Fruit fly (Drosophila melanogaster) whole organism, prepupa: Measurements from ENCODE around the gene Srx.

Experiments
- CG10631 ChIP-seq: fragments of 200-800 bp; sonication (Bioruptor generic); optimal IDR thresholded peaks from 2 replicates; lab custom pipeline; 2016; ENCODE audit warnings: missing biosample characterization, missing genetic modification characterization
- CG10669 ChIP-seq: fragments of 200-800 bp; sonication (Bioruptor generic); optimal IDR thresholded peaks from 3 replicates; lab custom pipeline; 2018; ENCODE audit warnings: missing biosample characterization, mild to moderate bottlenecking, missing genetic modification characterization, moderate library complexity
- CG11902 ChIP-seq: fragments of 200-800 bp; sonication (Bioruptor generic); optimal IDR thresholded peaks from 3 replicates; lab custom pipeline; 2016; ENCODE audit warnings: missing biosample characterization, missing genetic modification characterization
- CG15336 ChIP-seq: fragments of 200-800 bp; sonication (Bioruptor generic); IDR thresholded peaks from 2 replicates; pipeline ENCODE4 v1.3.6; 2022; ENCODE audit warnings: missing biosample characterization, missing genetic modification characterization
- CG1621 ChIP-seq: fragments of 200-800 bp; sonication (Bioruptor generic); optimal IDR thresholded peaks from 3 replicates; lab custom pipeline; 2018; ENCODE audit warnings: missing biosample characterization, mild to moderate bottlenecking, missing genetic modification characterization
- CG16779 ChIP-seq: fragments of 200-800 bp; sonication (Bioruptor generic); optimal IDR thresholded peaks from 3 replicates; lab custom pipeline; 2017; ENCODE audit warnings: missing biosample characterization, mild to moderate bottlenecking, missing genetic modification characterization
- CG3032 ChIP-seq: fragments of 200-800 bp; optimal IDR thresholded peaks from 2 replicates; lab custom pipeline; 2019; ENCODE audit warnings: missing biosample characterization, mild to moderate bottlenecking, missing genetic modification characterization, moderate library complexity
- CG31627 ChIP-seq: fragments of 200-800 bp; sonication (Bioruptor generic); optimal IDR thresholded peaks from 3 replicates; lab custom pipeline; 2016; ENCODE audit warnings: missing biosample characterization, missing genetic modification characterization
- CG34406 ChIP-seq: fragments of 200-800 bp; sonication (Bioruptor generic); optimal IDR thresholded peaks from 3 replicates; lab custom pipeline; 2016; ENCODE audit warnings: missing biosample characterization, missing genetic modification characterization
- CG3919 ChIP-seq: fragments of 200-800 bp; sonication (Bioruptor generic); optimal IDR thresholded peaks from 3 replicates; lab custom pipeline; 2016; ENCODE audit warnings: missing biosample characterization, missing genetic modification characterization
- CG6276 ChIP-seq: fragments of 200-800 bp; sonication (Bioruptor generic); optimal IDR thresholded peaks from 2 replicates; lab custom pipeline; 2017; ENCODE audit warnings: missing biosample characterization, mild to moderate bottlenecking, missing genetic modification characterization
- CG6792 ChIP-seq: fragments of 200-800 bp; sonication (Bioruptor generic); optimal IDR thresholded peaks from 3 replicates; lab custom pipeline; 2016; ENCODE audit warnings: missing biosample characterization, missing genetic modification characterization
- CG6808 ChIP-seq: fragments of 200-800 bp; sonication (Bioruptor generic); optimal IDR thresholded peaks from 3 replicates; lab custom pipeline; 2017; ENCODE audit warnings: missing biosample characterization, missing genetic modification characterization, mild to moderate bottlenecking, moderate library complexity, missing genetic modification reagents
- CG6854 ChIP-seq: fragments of 200-800 bp; sonication (Bioruptor generic); optimal IDR thresholded peaks from 2 replicates; lab custom pipeline; 2017; ENCODE audit warnings: missing biosample characterization, mild to moderate bottlenecking, missing genetic modification characterization
- CG7368 ChIP-seq: fragments of 200-800 bp; sonication (Bioruptor generic); optimal IDR thresholded peaks from 3 replicates; lab custom pipeline; 2016; ENCODE audit warnings: missing biosample characterization, missing genetic modification characterization
- CG8319 ChIP-seq: fragments of 200-800 bp; sonication (Bioruptor generic); optimal IDR thresholded peaks from 3 replicates; lab custom pipeline; 2016; ENCODE audit warnings: missing biosample characterization, missing genetic modification characterization
- CG8632 ChIP-seq: fragments of 200-800 bp; sonication (Bioruptor generic); optimal IDR thresholded peaks from 3 replicates; lab custom pipeline; 2016; ENCODE audit warnings: missing biosample characterization, missing genetic modification characterization
- CG9139 ChIP-seq: fragments of 200-800 bp; sonication (Bioruptor generic); optimal IDR thresholded peaks from 3 replicates; lab custom pipeline; 2017; ENCODE audit warnings: missing biosample characterization, mild to moderate bottlenecking, missing genetic modification characterization
- Eip75B ChIP-seq: fragments of 200-800 bp; sonication (Bioruptor generic); optimal IDR thresholded peaks from 3 replicates; lab custom pipeline; 2016; ENCODE audit warnings: missing biosample characterization, missing genetic modification characterization
- Eip78C ChIP-seq: fragments of 200-800 bp; sonication (Bioruptor generic); peaks from one replicate; lab custom pipeline; 2016; ENCODE audit warnings: missing biosample characterization, missing genetic modification characterization
- Eip93F ChIP-seq: fragments of 200-800 bp; sonication (Bioruptor generic); optimal IDR thresholded peaks from 2 replicates; lab custom pipeline; 2016; ENCODE audit warnings: missing biosample characterization, mild to moderate bottlenecking, missing genetic modification characterization
- Ets21C ChIP-seq: fragments of 200-800 bp; sonication (Bioruptor generic); optimal IDR thresholded peaks from 3 replicates; lab custom pipeline; 2016; ENCODE audit warnings: missing biosample characterization, missing genetic modification characterization
- Ets96B ChIP-seq: fragments of 200-800 bp; optimal IDR thresholded peaks from 2 replicates; lab custom pipeline; 2019; ENCODE audit warnings: missing biosample characterization, mild to moderate bottlenecking, missing genetic modification characterization, moderate library complexity
- Gug ChIP-seq: fragments of 200-800 bp; sonication (Bioruptor generic); IDR thresholded peaks from 2 replicates; pipeline ENCODE4 v1.3.6; 2022; ENCODE audit warnings: missing biosample characterization, missing genetic modification characterization
- Hr38 ChIP-seq: sonication (Bioruptor generic); optimal IDR thresholded peaks from 2 replicates; lab custom pipeline; 2016; ENCODE audit warnings: missing biosample characterization, missing genetic modification characterization
- Hr39 ChIP-seq: fragments of 200-800 bp; sonication (Bioruptor generic); optimal IDR thresholded peaks from 2 replicates; lab custom pipeline; 2016; ENCODE audit warnings: missing biosample characterization, missing genetic modification characterization
- Lpt ChIP-seq: fragments of 200-800 bp; sonication (Bioruptor generic); optimal IDR thresholded peaks from 3 replicates; lab custom pipeline; 2016; ENCODE audit warnings: missing biosample characterization, missing genetic modification characterization
- Met ChIP-seq: fragments of 200-800 bp; sonication (Bioruptor generic); optimal IDR thresholded peaks from 3 replicates; lab custom pipeline; 2016; ENCODE audit warnings: missing biosample characterization, missing genetic modification characterization
- OdsH ChIP-seq: fragments of 200-800 bp; sonication (Bioruptor generic); optimal IDR thresholded peaks from 3 replicates; lab custom pipeline; 2016; ENCODE audit warnings: missing biosample characterization, missing genetic modification characterization
- Smox ChIP-seq: fragments of 200-800 bp; sonication (Bioruptor generic); optimal IDR thresholded peaks from 3 replicates; lab custom pipeline; 2016; ENCODE audit warnings: missing biosample characterization, missing genetic modification characterization
- Sox15 ChIP-seq: fragments of 200-800 bp; sonication (Bioruptor generic); optimal IDR thresholded peaks from 3 replicates; lab custom pipeline; 2016; ENCODE audit warnings: missing biosample characterization, missing genetic modification characterization
- achi ChIP-seq: fragments of 200-800 bp; sonication (Bioruptor generic); optimal IDR thresholded peaks from 3 replicates; lab custom pipeline; 2016; ENCODE audit warnings: missing biosample characterization, missing genetic modification characterization
- acj6 ChIP-seq: fragments of 200-800 bp; sonication (Bioruptor generic); optimal IDR thresholded peaks from 3 replicates; lab custom pipeline; 2016; ENCODE audit warnings: missing biosample characterization, missing genetic modification characterization
- cyc ChIP-seq: fragments of 200-800 bp; sonication (Bioruptor generic); optimal IDR thresholded peaks from 3 replicates; lab custom pipeline; 2016; ENCODE audit warnings: missing biosample characterization, missing genetic modification characterization
- dac ChIP-seq: fragments of 200-800 bp; sonication (Bioruptor generic); optimal IDR thresholded peaks from 2 replicates; lab custom pipeline; 2017; ENCODE audit warnings: missing biosample characterization, mild to moderate bottlenecking, missing genetic modification characterization
- dsx ChIP-seq: fragments of 200-800 bp; optimal IDR thresholded peaks from 3 replicates; lab custom pipeline; 2019; ENCODE audit warnings: missing biosample characterization, mild to moderate bottlenecking, missing genetic modification characterization, moderate library complexity; ENCODE audit not compliant: poor library complexity, severe bottlenecking
- eg ChIP-seq: fragments of 200-800 bp; sonication (Bioruptor generic); IDR thresholded peaks from 3 replicates; pipeline ENCODE4 v1.3.6; 2022; ENCODE audit warnings: missing biosample characterization, missing genetic modification characterization
- esn ChIP-seq: fragments of 200-800 bp; sonication (Bioruptor generic); optimal IDR thresholded peaks from 2 replicates; lab custom pipeline; 2016; ENCODE audit warnings: missing biosample characterization, mild to moderate bottlenecking, missing genetic modification characterization, moderate library complexity
- fd59A ChIP-seq: fragments of 200-800 bp; sonication (Bioruptor generic); optimal IDR thresholded peaks from 2 replicates; lab custom pipeline; 2017; ENCODE audit warnings: missing biosample characterization, mild to moderate bottlenecking, missing genetic modification characterization, missing genetic modification reagents
- fd85E ChIP-seq: fragments of 200-800 bp; sonication (Bioruptor generic); optimal IDR thresholded peaks from 3 replicates; lab custom pipeline; 2016; ENCODE audit warnings: missing biosample characterization, missing genetic modification characterization
- fkh ChIP-seq: fragments of 200-800 bp; sonication (Bioruptor generic); optimal IDR thresholded peaks from 3 replicates; lab custom pipeline; 2017; ENCODE audit warnings: missing biosample characterization, mild to moderate bottlenecking, missing genetic modification characterization, moderate library complexity
- net ChIP-seq: fragments of 200-800 bp; sonication (Bioruptor generic); optimal IDR thresholded peaks from 3 replicates; lab custom pipeline; 2016; ENCODE audit warnings: missing biosample characterization, missing genetic modification characterization
- salr ChIP-seq, 2 experiments: fragments of 200-800 bp; sonication (Bioruptor generic); optimal IDR thresholded peaks; 3 replicates each; lab custom pipeline; 2016 to 2018; ENCODE audit warnings: missing biosample characterization in 2 of 2, missing genetic modification characterization in 2 of 2, mild to moderate bottlenecking in 1 of 2
- spab ChIP-seq: fragments of 200-800 bp; sonication (Bioruptor generic); optimal IDR thresholded peaks from 2 replicates; lab custom pipeline; 2017; ENCODE audit warnings: missing biosample characterization, mild to moderate bottlenecking, missing genetic modification characterization, missing genetic modification reagents
- ss ChIP-seq, 2 experiments: fragments of 200-800 bp; sonication (Bioruptor generic); optimal IDR thresholded peaks; 2 replicates in 1 of 2; 3 replicates in 1 of 2; lab custom pipeline; 2017 to 2018; ENCODE audit warnings: mild to moderate bottlenecking in 2 of 2, missing biosample characterization in 2 of 2, missing genetic modification characterization in 2 of 2, moderate library complexity in 1 of 2
- topi ChIP-seq: fragments of 200-800 bp; sonication (Bioruptor generic); optimal IDR thresholded peaks from 3 replicates; lab custom pipeline; 2016; ENCODE audit warnings: missing biosample characterization, missing genetic modification characterization

The Srx gene

DNA sequence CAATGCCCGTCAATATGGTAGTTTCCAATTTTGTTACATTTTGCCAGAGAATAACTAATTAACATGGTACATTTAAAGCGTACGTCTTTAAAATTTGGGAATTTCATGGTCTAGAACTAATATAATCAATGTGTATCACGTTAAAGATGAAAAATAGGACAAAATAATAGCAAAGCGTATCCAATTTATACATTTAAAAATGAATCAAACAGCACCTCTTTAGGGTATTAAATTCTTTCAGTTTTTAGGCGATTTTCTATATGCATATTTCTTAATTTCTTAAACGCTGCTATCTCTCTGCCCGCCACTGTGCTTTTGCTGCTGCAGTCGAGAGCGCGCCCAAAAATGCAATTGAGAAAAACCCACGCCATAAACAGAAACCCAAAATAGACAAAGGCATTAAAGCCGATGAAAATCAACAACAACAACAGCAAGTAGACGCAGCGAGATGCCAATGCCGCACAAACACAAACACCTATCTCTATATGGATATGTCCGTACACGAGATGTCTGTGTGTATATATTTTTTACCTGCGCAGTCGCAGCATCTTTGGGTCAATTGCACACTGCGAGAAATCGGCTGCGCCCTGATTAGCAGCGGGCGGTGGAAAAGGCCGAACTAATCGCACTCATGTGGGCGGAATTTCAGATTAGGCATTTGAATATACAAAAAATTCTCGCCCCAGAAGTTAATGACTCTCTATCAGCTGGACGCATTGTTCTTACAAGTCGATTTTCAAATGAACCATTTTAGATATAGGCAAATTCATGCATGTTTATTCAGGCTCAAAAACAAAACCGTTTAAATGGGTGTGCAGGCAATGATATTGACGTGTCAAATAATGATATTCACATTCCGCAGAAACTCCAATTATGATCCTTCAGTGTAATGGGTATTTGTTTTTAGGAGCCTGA, 27.4 kb upstream of the Srx start (continued):
- TF ChIP-seq fd59A (GFP tag; lab: Kevin White, UChicago) (peak; percentile 45), achi (GFP tag; lab: Kevin White, UChicago) (peak; percentile 62), fkh (peak; percentile 16), Ets96B (tag; lab: Kevin White, UChicago) (peak; percentile 58), CG3032 (tag; lab: Kevin White, UChicago) (peak; percentile 58), Ets21C (GFP tag; lab: Kevin White, UChicago) (no peak), CG8632 (GFP tag; lab: Kevin White, UChicago) (peak; percentile 54), Met (GFP tag; lab: Kevin White, UChicago) (peak; percentile 52), dac (peak; percentile 65), CG8319 (peak; percentile 3), CG6854 (GFP tag; lab: Kevin White, UChicago) (no peak), Eip78C (GFP tag; lab: Kevin White, UChicago) (peak; percentile 95), CG7368 (peak; percentile 8), spab (peak; percentile 42), dsx (GFP tag; lab: Kevin White, UChicago) (peak; percentile 47), Eip75B (GFP tag; lab: Kevin White, UChicago) (peak; percentile 39), Hr39 (GFP tag; lab: Kevin White, UChicago) (peak; percentile 50), fd85E (GFP tag; lab: Kevin White, UChicago) (no peak), CG31627 (GFP tag; lab: Kevin White, UChicago) (peak; percentile 21), CG6276 (GFP tag; lab: Kevin White, UChicago) (peak; percentile 81), Gug (GFP tag; lab: Robert Waterston, UW) (peak; percentile 43; the same call in 1 of the 2 replicates), Eip93F (no peak), acj6 (peak; percentile 30)

DNA sequence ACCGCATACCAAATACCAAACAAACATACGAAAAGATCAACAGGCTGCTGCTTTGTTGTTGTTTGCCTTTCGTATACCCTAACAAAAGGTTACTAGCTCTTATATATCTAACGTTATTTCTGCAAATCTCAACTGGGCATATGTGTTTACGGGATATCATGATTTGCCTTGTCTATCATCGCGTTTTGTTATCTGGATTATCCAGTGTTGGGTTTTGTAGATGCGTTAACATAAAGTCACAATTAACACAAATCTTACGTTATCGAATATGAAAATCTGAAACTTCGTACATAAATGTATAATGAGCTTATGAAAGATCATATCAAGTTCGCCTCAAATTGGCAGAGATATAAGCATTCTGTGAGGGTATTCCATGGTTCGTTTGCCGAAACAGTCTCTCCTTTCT, 26.6 kb upstream of the Srx start:
- no peak for TF ChIP-seq Gug (GFP tag; lab: Robert Waterston, UW)
- no peak for TF ChIP-seq fd85E (GFP tag; lab: Kevin White, UChicago)
- peak; percentile 53 for TF ChIP-seq CG3032 (tag; lab: Kevin White, UChicago)
- peak; percentile 3 for TF ChIP-seq CG1621 (tag; lab: Kevin White, UChicago)
- peak; percentile 45 for TF ChIP-seq CG31627 (GFP tag; lab: Kevin White, UChicago)
- no peak for TF ChIP-seq CG16779 (tag; lab: Kevin White, UChicago)
- peak; percentile 51 for TF ChIP-seq acj6
- no peak for TF ChIP-seq net (GFP tag; lab: Kevin White, UChicago)
- TF ChIP-seq CG11902 (GFP tag; lab: Kevin White, UChicago): no peak
- no peak for TF ChIP-seq Lpt (GFP tag; lab: Kevin White, UChicago)
- TF ChIP-seq Ets21C (GFP tag; lab: Kevin White, UChicago): peak; percentile 11
- TF ChIP-seq ss (GFP tag; optimal IDR thresholded peaks at IDR 0.05; lab: Kevin White, UChicago): peak in 1 of 2 experiments; percentile 42
- peak; percentile 63 for TF ChIP-seq CG6808
- TF ChIP-seq Hr38 (GFP tag; lab: Kevin White, UChicago): no peak
- TF ChIP-seq eg (GFP tag; lab: Robert Waterston, UW): no peak
- TF ChIP-seq CG8632 (GFP tag; lab: Kevin White, UChicago): peak; percentile 23
- peak; percentile 61 for TF ChIP-seq CG10631
- peak; percentile 42 for TF ChIP-seq CG6792 (GFP tag; lab: Kevin White, UChicago)
- peak; percentile 54 for TF ChIP-seq achi (GFP tag; lab: Kevin White, UChicago)
- peak; percentile 72 for TF ChIP-seq esn
- TF ChIP-seq CG8319: no peak
- peak; percentile 24 for TF ChIP-seq spab
- TF ChIP-seq cyc: peak; percentile 53
- no peak for TF ChIP-seq CG7368
- TF ChIP-seq OdsH (GFP tag; lab: Kevin White, UChicago): peak; percentile 81
- TF ChIP-seq CG3919 (GFP tag; lab: Kevin White, UChicago): peak; percentile 43
- TF ChIP-seq Met (GFP tag; lab: Kevin White, UChicago): peak; percentile 50
- TF ChIP-seq CG6854 (GFP tag; lab: Kevin White, UChicago): no peak
- peak in 1 of 2 experiments; percentile 12 for TF ChIP-seq salr (GFP tag; optimal IDR thresholded peaks at IDR 0.05; lab: Kevin White, UChicago)
- TF ChIP-seq CG15336 (GFP tag; lab: Robert Waterston, UW): no peak
- TF ChIP-seq topi: peak; percentile 76
- TF ChIP-seq Eip93F: no peak
- TF ChIP-seq CG10669 (GFP tag; lab: Kevin White, UChicago): peak; percentile 53
- TF ChIP-seq CG34406 (GFP tag; lab: Kevin White, UChicago): peak; percentile 30
- TF ChIP-seq CG9139 (GFP tag; lab: Kevin White, UChicago): no peak
- TF ChIP-seq Sox15: no peak
- peak; percentile 61 for TF ChIP-seq Eip78C (GFP tag; lab: Kevin White, UChicago)
- TF ChIP-seq Smox: peak; percentile 35
